Fruit fly (Drosophila melanogaster) whole organism, embryonic: ENCODE measurements around the gene CG15894.
A peak's percentile ranks its signal among the peaks of the same experiment; 100 is the strongest.

Experiments
- Blimp-1 ChIP-seq: fragments of 200-800 bp; sonication (Bioruptor generic); optimal IDR thresholded peaks from 3 replicates; lab custom pipeline; 2018; ENCODE audit warnings: missing biosample characterization, missing genetic modification characterization, mild to moderate bottlenecking, moderate library complexity, missing genetic modification reagents
- C15 ChIP-seq: fragments of 200-800 bp; sonication (Bioruptor generic); IDR thresholded peaks from 3 replicates; pipeline ENCODE4 v1.3.6; 2022; ENCODE audit warnings: missing biosample characterization, missing genetic modification characterization
- CG10366 ChIP-seq: fragments of 200-800 bp; sonication (Bioruptor generic); IDR thresholded peaks from 2 replicates; pipeline ENCODE4 v1.3.6; 2022; ENCODE audit warnings: missing biosample characterization, missing genetic modification characterization
- CG10431 ChIP-seq: fragments of 200-800 bp; sonication (Bioruptor generic); optimal IDR thresholded peaks from 3 replicates; lab custom pipeline; 2018; ENCODE audit warnings: missing biosample characterization, mild to moderate bottlenecking, missing genetic modification characterization
- CG11247 ChIP-seq: fragments of 200-800 bp; sonication (Bioruptor generic); IDR thresholded peaks from 2 replicates; pipeline ENCODE4 v1.3.6; 2022; ENCODE audit warnings: missing biosample characterization, missing genetic modification characterization
- CG11723 ChIP-seq: fragments of 200-800 bp; sonication (Bioruptor generic); optimal IDR thresholded peaks from 2 replicates; lab custom pipeline; 2017; ENCODE audit warnings: missing biosample characterization, mild to moderate bottlenecking, missing genetic modification characterization
- CG1233 ChIP-seq: fragments of 200-800 bp; sonication (Bioruptor generic); optimal IDR thresholded peaks from 4 replicates; lab custom pipeline; 2018; ENCODE audit warnings: missing biosample characterization, mild to moderate bottlenecking, missing genetic modification characterization
- CG13775 ChIP-seq: fragments of 200-800 bp; sonication (Bioruptor generic); optimal IDR thresholded peaks from 3 replicates; lab custom pipeline; 2017; ENCODE audit warnings: missing biosample characterization, mild to moderate bottlenecking, missing genetic modification characterization
- CG15073 ChIP-seq: fragments of 200-800 bp; sonication (Bioruptor generic); optimal IDR thresholded peaks from 2 replicates; lab custom pipeline; 2016; ENCODE audit warnings: missing biosample characterization, missing genetic modification characterization
- CG17568 ChIP-seq: fragments of 200-800 bp; sonication (Bioruptor generic); optimal IDR thresholded peaks from 2 replicates; lab custom pipeline; 2018; ENCODE audit warnings: missing biosample characterization, mild to moderate bottlenecking, missing genetic modification characterization, moderate library complexity
- CG17912 ChIP-seq: fragments of 200-800 bp; sonication (Bioruptor generic); optimal IDR thresholded peaks from 2 replicates; lab custom pipeline; 2018; ENCODE audit warnings: missing biosample characterization, mild to moderate bottlenecking, missing genetic modification characterization
- CG3163 ChIP-seq: fragments of 200-800 bp; sonication (Bioruptor generic); optimal IDR thresholded peaks from 3 replicates; lab custom pipeline; 2016; ENCODE audit warnings: missing biosample characterization, missing genetic modification characterization
- CG32772 ChIP-seq: fragments of 200-800 bp; sonication (Bioruptor generic); IDR thresholded peaks from 2 replicates; pipeline ENCODE4 v1.3.6; 2022; ENCODE audit warnings: missing biosample characterization, missing genetic modification characterization
- CG3726 ChIP-seq: fragments of 200-800 bp; sonication (Bioruptor generic); IDR thresholded peaks from 3 replicates; pipeline ENCODE4, ENCODE4 v1.3.6; 2022; ENCODE audit warnings: missing biosample characterization, missing genetic modification characterization
- CG3995 ChIP-seq: fragments of 200-800 bp; sonication (Bioruptor generic); optimal IDR thresholded peaks from 3 replicates; lab custom pipeline; 2016; ENCODE audit warnings: missing biosample characterization, missing genetic modification characterization
- CG42726 ChIP-seq: fragments of 200-800 bp; sonication (Bioruptor generic); IDR thresholded peaks from 2 replicates; pipeline ENCODE4 v1.3.6; 2022; ENCODE audit warnings: missing biosample characterization, missing genetic modification characterization; ENCODE audit not compliant: partially characterized antibody
- CG43689 ChIP-seq: fragments of 200-800 bp; sonication (Bioruptor generic); IDR thresholded peaks from 2 replicates; pipeline ENCODE4 v1.3.6; 2022; ENCODE audit warnings: missing biosample characterization, missing genetic modification characterization
- CG5953 ChIP-seq: fragments of 200-800 bp; sonication (Bioruptor generic); IDR thresholded peaks from 2 replicates; pipeline ENCODE4 v1.3.6; 2022; ENCODE audit warnings: missing biosample characterization, missing genetic modification characterization
- CG6791 ChIP-seq: fragments of 200-800 bp; sonication (Bioruptor generic); IDR thresholded peaks from 3 replicates; pipeline ENCODE4 v1.3.6; 2022; ENCODE audit warnings: missing biosample characterization, missing genetic modification characterization; ENCODE audit not compliant: partially characterized antibody
- CG7556 ChIP-seq: fragments of 200-800 bp; sonication (Bioruptor generic); optimal IDR thresholded peaks from 2 replicates; lab custom pipeline; 2017; ENCODE audit warnings: missing biosample characterization, mild to moderate bottlenecking, missing genetic modification characterization
- CG7839 ChIP-seq: fragments of 200-800 bp; sonication (Bioruptor generic); optimal IDR thresholded peaks from 3 replicates; lab custom pipeline; 2018; ENCODE audit warnings: missing biosample characterization, mild to moderate bottlenecking, missing genetic modification characterization, moderate library complexity
- CG8388 ChIP-seq: fragments of 200-800 bp; sonication (Bioruptor generic); optimal IDR thresholded peaks from 2 replicates; lab custom pipeline; 2019; ENCODE audit warnings: missing biosample characterization, mild to moderate bottlenecking, missing genetic modification characterization, moderate library complexity
- CG9437 ChIP-seq: fragments of 200-800 bp; sonication (Bioruptor generic); optimal IDR thresholded peaks from 2 replicates; lab custom pipeline; 2018; ENCODE audit warnings: missing biosample characterization, mild to moderate bottlenecking, missing genetic modification characterization
- CG9817 ChIP-seq: fragments of 200-800 bp; sonication (Bioruptor generic); optimal IDR thresholded peaks from 2 replicates; lab custom pipeline; 2018; ENCODE audit warnings: missing biosample characterization, mild to moderate bottlenecking, missing genetic modification characterization, moderate library complexity
- CHES-1-like ChIP-seq: fragments of 200-800 bp; sonication (Bioruptor generic); optimal IDR thresholded peaks from 2 replicates; lab custom pipeline; 2016; ENCODE audit warnings: missing biosample characterization, missing genetic modification characterization
- Dbx ChIP-seq: fragments of 200-800 bp; sonication (Bioruptor generic); IDR thresholded peaks from 3 replicates; pipeline ENCODE4 v1.3.6; 2022; ENCODE audit warnings: missing biosample characterization, missing genetic modification characterization
- HLH54F ChIP-seq: fragments of 200-800 bp; sonication (Bioruptor generic); optimal IDR thresholded peaks from 3 replicates; lab custom pipeline; 2016; ENCODE audit warnings: missing biosample characterization, missing genetic modification characterization
- Hand ChIP-seq: fragments of 200-800 bp; sonication (Bioruptor generic); optimal IDR thresholded peaks from 2 replicates; lab custom pipeline; 2017; ENCODE audit warnings: mild to moderate bottlenecking, missing biosample characterization, missing genetic modification reagents, missing genetic modification characterization
- NC2β ChIP-seq: fragments of 200-800 bp; sonication (Bioruptor generic); optimal IDR thresholded peaks from 2 replicates; lab custom pipeline; 2016; ENCODE audit warnings: missing biosample characterization, missing genetic modification characterization
- Neu2 ChIP-seq: fragments of 200-800 bp; sonication (Bioruptor generic); optimal IDR thresholded peaks from 3 replicates; lab custom pipeline; 2016; ENCODE audit warnings: missing biosample characterization, missing genetic modification characterization, borderline replicate concordance
- Nf-YA ChIP-seq: fragments of 200-800 bp; sonication (Bioruptor generic); IDR thresholded peaks from 2 replicates; pipeline ENCODE4 v1.3.6; 2022; ENCODE audit warnings: missing biosample characterization, missing genetic modification characterization
- Oli ChIP-seq: fragments of 200-800 bp; sonication (Bioruptor generic); optimal IDR thresholded peaks from 2 replicates; lab custom pipeline; 2018; ENCODE audit warnings: missing biosample characterization, mild to moderate bottlenecking, missing genetic modification characterization, moderate library complexity
- Trl ChIP-seq, 3 experiments: fragments of >200 bp in 2 of 3; fragments of 200-800 bp in 1 of 3; sonication (Bioruptor generic) in 1 of 3; optimal IDR thresholded peaks; 2 replicates in 1 of 3; 3 replicates in 2 of 3; lab custom pipeline; 2016 to 2017; ENCODE audit warnings: missing biosample characterization in 1 of 3, missing genetic modification characterization in 1 of 3
- bsh ChIP-seq, 2 experiments: fragments of 200-800 bp; sonication (Bioruptor generic); optimal IDR thresholded peaks; 2 replicates each; lab custom pipeline; 2017 to 2018; ENCODE audit warnings: mild to moderate bottlenecking in 2 of 2, missing biosample characterization in 2 of 2, missing genetic modification characterization in 2 of 2, moderate library complexity in 1 of 2
- cad ChIP-seq: fragments of >200 bp; optimal IDR thresholded peaks from 2 replicates; lab custom pipeline; 2017; ENCODE audit warnings: missing biosample characterization, missing genetic modification characterization
- caup ChIP-seq: fragments of 200-800 bp; sonication (Bioruptor generic); optimal IDR thresholded peaks from 3 replicates; lab custom pipeline; 2017; ENCODE audit warnings: missing biosample characterization, mild to moderate bottlenecking, missing genetic modification characterization, moderate library complexity; ENCODE audit not compliant: severe bottlenecking
- chn ChIP-seq: fragments of 200-800 bp; sonication (Bioruptor generic); optimal IDR thresholded peaks from 2 replicates; lab custom pipeline; 2016; ENCODE audit warnings: missing biosample characterization, missing genetic modification characterization
- croc ChIP-seq: fragments of 200-800 bp; sonication (Bioruptor generic); conservative IDR thresholded peaks from 3 replicates; pipeline ENCODE4 v1.3.6; 2022; ENCODE audit warnings: missing biosample characterization, missing genetic modification characterization
- fd96Cb ChIP-seq: fragments of 200-800 bp; sonication (Bioruptor generic); optimal IDR thresholded peaks from 2 replicates; lab custom pipeline; 2018; ENCODE audit warnings: missing biosample characterization, mild to moderate bottlenecking, missing genetic modification characterization, moderate library complexity
- fru ChIP-seq: fragments of >200 bp; optimal IDR thresholded peaks from 2 replicates; lab custom pipeline; 2017
- kah ChIP-seq: fragments of 200-800 bp; sonication (Bioruptor generic); optimal IDR thresholded peaks from 2 replicates; lab custom pipeline; 2018; ENCODE audit warnings: missing biosample characterization, mild to moderate bottlenecking, missing genetic modification characterization
- kni ChIP-seq: fragments of 200-800 bp; sonication (Bioruptor generic); optimal IDR thresholded peaks from 3 replicates; lab custom pipeline; 2017; ENCODE audit warnings: mild to moderate bottlenecking, missing biosample characterization, missing genetic modification reagents, missing genetic modification characterization
- mld ChIP-seq: fragments of 200-800 bp; sonication (Bioruptor generic); IDR thresholded peaks from 3 replicates; pipeline ENCODE4 v1.3.6; 2022; ENCODE audit warnings: missing biosample characterization, missing genetic modification characterization; ENCODE audit not compliant: partially characterized antibody
- ro ChIP-seq: fragments of 200-800 bp; sonication (Bioruptor generic); IDR thresholded peaks from 2 replicates; pipeline ENCODE4 v1.3.6; 2022; ENCODE audit warnings: missing biosample characterization, missing genetic modification characterization
- salm ChIP-seq: fragments of 200-800 bp; sonication (Bioruptor generic); optimal IDR thresholded peaks from 2 replicates; lab custom pipeline; 2018; ENCODE audit warnings: missing biosample characterization, mild to moderate bottlenecking, missing genetic modification characterization
- schlank ChIP-seq: fragments of 200-800 bp; sonication (Bioruptor generic); optimal IDR thresholded peaks from 2 replicates; lab custom pipeline; 2018; ENCODE audit warnings: missing biosample characterization, mild to moderate bottlenecking, missing genetic modification characterization
- sna ChIP-seq: fragments of 200-800 bp; sonication (Bioruptor generic); IDR thresholded peaks from 2 replicates; pipeline ENCODE4 v1.3.6; 2022; ENCODE audit warnings: missing biosample characterization, missing genetic modification characterization; ENCODE audit not compliant: partially characterized antibody
- so ChIP-seq: fragments of 200-800 bp; sonication (Bioruptor generic); IDR thresholded peaks from 3 replicates; pipeline ENCODE4 v1.3.6; 2022; ENCODE audit warnings: missing biosample characterization, missing genetic modification characterization
- sug ChIP-seq: fragments of 200-800 bp; optimal IDR thresholded peaks from 2 replicates; lab custom pipeline; 2019; ENCODE audit warnings: missing biosample characterization, mild to moderate bottlenecking, missing genetic modification characterization, moderate library complexity
- tin ChIP-seq: fragments of 200-800 bp; sonication (Bioruptor generic); optimal IDR thresholded peaks from 3 replicates; lab custom pipeline; 2016; ENCODE audit warnings: missing biosample characterization, missing genetic modification characterization
- zf30C ChIP-seq: fragments of 200-800 bp; sonication (Bioruptor generic); optimal IDR thresholded peaks from 3 replicates; lab custom pipeline; 2018; ENCODE audit warnings: missing biosample characterization, mild to moderate bottlenecking, missing genetic modification characterization

CG15894 gene

DNA sequence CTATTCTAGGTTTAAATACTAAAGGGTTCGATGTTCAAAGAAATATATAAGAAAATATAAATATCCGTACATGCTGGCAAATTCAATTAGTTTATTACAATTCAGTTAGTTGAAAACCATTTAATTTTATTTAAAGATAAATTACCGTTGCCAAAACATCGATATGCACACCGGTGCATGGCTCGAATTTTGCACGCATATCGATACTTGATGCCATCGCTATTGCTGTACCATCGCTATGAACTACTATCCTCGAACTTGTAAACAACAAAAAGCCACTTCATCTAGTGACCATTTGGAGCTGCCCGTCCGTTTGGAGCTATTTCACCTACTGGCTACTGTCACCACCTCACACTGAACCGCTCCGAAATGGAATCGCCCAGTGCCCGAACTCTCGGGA lies 48.1 kb upstream of the CG15894 start, which contains the start of gene Josd (continued):
- TF ChIP-seq CG17568 (GFP tag; lab: Kevin White, UChicago): no peak
- peak; percentile 69; the same call in 1 of the 2 replicates for TF ChIP-seq sna
- no peak for TF ChIP-seq CG32772
- no peak for TF ChIP-seq bsh (GFP tag; optimal IDR thresholded peaks at IDR 0.05; lab: Kevin White, UChicago)
- no peak for TF ChIP-seq CG13775 (GFP tag; lab: Kevin White, UChicago)
- TF ChIP-seq CG3995: peak; percentile 90
- TF ChIP-seq Trl (optimal IDR thresholded peaks at IDR 0.05; lab: Kevin White, UChicago): no peak
- no peak for TF ChIP-seq Trl (GFP tag; optimal IDR thresholded peaks at IDR 0.05; lab: Kevin White, UChicago)
- peak; percentile 67; the same call in 1 of the 3 replicates for TF ChIP-seq mld (GFP tag; lab: Robert Waterston, UW)
- no peak for TF ChIP-seq kah (GFP tag; lab: Kevin White, UChicago)
- TF ChIP-seq Dbx: no peak
- TF ChIP-seq CG5953 (GFP tag; lab: Robert Waterston, UW): no peak
- no peak for TF ChIP-seq CHES-1-like (GFP tag; lab: Kevin White, UChicago)
- TF ChIP-seq tin (GFP tag; lab: Kevin White, UChicago): no peak
- no peak for TF ChIP-seq cad (GFP tag; lab: Kevin White, UChicago)
- TF ChIP-seq kni (GFP tag; lab: Kevin White, UChicago): no peak
- no peak for TF ChIP-seq C15 (GFP tag; lab: Robert Waterston, UW)
- TF ChIP-seq CG1233 (GFP tag; lab: Kevin White, UChicago): no peak
- no peak for TF ChIP-seq chn (GFP tag; lab: Kevin White, UChicago)
- no peak for TF ChIP-seq fd96Cb (tag; lab: Kevin White, UChicago)
- no peak for TF ChIP-seq so (GFP tag; lab: Robert Waterston, UW)
- no peak for TF ChIP-seq CG3726 (GFP tag; lab: Robert Waterston, UW)
- no peak for TF ChIP-seq CG9437 (GFP tag; lab: Kevin White, UChicago)
- peak; percentile 11 for TF ChIP-seq sug (tag; lab: Kevin White, UChicago)
- TF ChIP-seq CG3163 (GFP tag; lab: Kevin White, UChicago): no peak
- TF ChIP-seq CG10366: no peak
- TF ChIP-seq salm (tag; lab: Kevin White, UChicago): no peak
- TF ChIP-seq CG7556 (GFP tag; lab: Kevin White, UChicago): no peak
- TF ChIP-seq CG11723 (GFP tag; lab: Kevin White, UChicago): no peak
- TF ChIP-seq CG42726 (GFP tag; lab: Robert Waterston, UW): peak; percentile 68; the same call in 1 of the 2 replicates
- no peak for TF ChIP-seq caup (GFP tag; lab: Kevin White, UChicago)
- no peak for TF ChIP-seq Nf-YA (GFP tag; lab: Robert Waterston, UW)
- TF ChIP-seq Neu2 (GFP tag; lab: Kevin White, UChicago): no peak
- no peak for TF ChIP-seq CG17912 (GFP tag; lab: Kevin White, UChicago)
- TF ChIP-seq CG9817: no peak
- TF ChIP-seq CG10431: no peak
- no peak for TF ChIP-seq croc (GFP tag; lab: Robert Waterston, UW)
- TF ChIP-seq Hand (GFP tag; lab: Kevin White, UChicago): no peak
- no peak for TF ChIP-seq CG11247 (GFP tag; lab: Robert Waterston, UW)
- TF ChIP-seq HLH54F (GFP tag; lab: Kevin White, UChicago): no peak
- no peak for TF ChIP-seq CG7839 (tag; lab: Kevin White, UChicago)
- TF ChIP-seq ro (GFP tag; lab: Robert Waterston, UW): no peak
- TF ChIP-seq Blimp-1 (GFP tag; lab: Kevin White, UChicago): no peak
- TF ChIP-seq fru (lab: Kevin White, UChicago): no peak
- TF ChIP-seq CG8388: no peak
- peak; percentile 83 for TF ChIP-seq CG6791 (GFP tag; lab: Robert Waterston, UW)
- no peak for TF ChIP-seq CG15073 (GFP tag; lab: Kevin White, UChicago)
- no peak for TF ChIP-seq Oli (tag; lab: Kevin White, UChicago)
- TF ChIP-seq zf30C (GFP tag; lab: Kevin White, UChicago): no peak
- no peak for TF ChIP-seq CG43689 (GFP tag; lab: Robert Waterston, UW)
- TF ChIP-seq schlank: no peak
- TF ChIP-seq NC2β (GFP tag; lab: Kevin White, UChicago): no peak
